Worm (Caenorhabditis elegans) whole organism, young adult: ENCODE results near the gene rpac-40.
A peak's percentile ranks its signal among the peaks of the same experiment; 100 is the strongest.

ENCODE experiments used
- B0035.1 ChIP-seq: sonication (generic microtip); optimal IDR thresholded peaks from 2 replicates; lab custom pipeline; 2016; ENCODE audit warnings: missing genetic modification characterization, mild to moderate bottlenecking, missing compliant biosample characterization, missing genotype, missing genetic modification reagents
- D2030.7 ChIP-seq: fragments of 200-800 bp; sonication (Bioruptor generic); IDR thresholded peaks from 2 replicates; pipeline ENCODE4 v1.3.6; 2022; ENCODE audit warnings: missing genetic modification reagents, missing genetic modification characterization, missing compliant biosample characterization
- F23B12.7 ChIP-seq: sonication (generic microtip); optimal IDR thresholded peaks from 2 replicates; lab custom pipeline; 2017; ENCODE audit warnings: missing genetic modification characterization, mild to moderate bottlenecking, missing compliant biosample characterization, antibody characterized with exemption, moderate library complexity; ENCODE audit not compliant: insufficient read depth
- F33H1.4 ChIP-seq: fragments of 200-800 bp; sonication (Bioruptor generic); IDR thresholded peaks from 2 replicates; pipeline ENCODE4 v1.3.6; 2022; ENCODE audit warnings: missing genetic modification reagents, missing genetic modification characterization, missing compliant biosample characterization
- F49E8.2 ChIP-seq: sonication (generic microtip); optimal IDR thresholded peaks from 3 replicates; lab custom pipeline; 2017; ENCODE audit warnings: missing genetic modification characterization, mild to moderate bottlenecking, missing compliant biosample characterization, antibody characterized with exemption, moderate library complexity; ENCODE audit not compliant: insufficient read depth
- F57C9.4 ChIP-seq: sonication (generic microtip); optimal IDR thresholded peaks from 2 replicates; lab custom pipeline; 2017; ENCODE audit warnings: mild to moderate bottlenecking, missing genetic modification characterization, missing compliant biosample characterization
- K12H6.12 ChIP-seq: fragments of 200-800 bp; sonication (Bioruptor generic); optimal IDR thresholded peaks from 2 replicates; lab custom pipeline; 2018; ENCODE audit warnings: mild to moderate bottlenecking, missing genetic modification characterization, missing compliant biosample characterization
- Y95B8A.8 ChIP-seq: fragments of 200-800 bp; sonication (Bioruptor generic); IDR thresholded peaks from 2 replicates; pipeline ENCODE4 v1.3.6; 2022; ENCODE audit warnings: missing genetic modification reagents, missing genetic modification characterization, missing compliant biosample characterization
- ZK185.1 ChIP-seq: sonication (generic microtip); optimal IDR thresholded peaks from 2 replicates; lab custom pipeline; 2016; ENCODE audit warnings: mild to moderate bottlenecking, missing genetic modification characterization, missing compliant biosample characterization; ENCODE audit not compliant: poor library complexity, severe bottlenecking
- akir-1 ChIP-seq: fragments of 200-800 bp; sonication (Bioruptor generic); optimal IDR thresholded peaks from 2 replicates; lab custom pipeline; 2018; ENCODE audit warnings: mild to moderate bottlenecking, missing genetic modification characterization, moderate library complexity, missing compliant biosample characterization
- bed-2 ChIP-seq: fragments of 200-800 bp; sonication (Bioruptor generic); IDR thresholded peaks from 2 replicates; pipeline ENCODE4 v1.3.6; 2022; ENCODE audit warnings: missing genetic modification reagents, missing genetic modification characterization, missing compliant biosample characterization
- ceh-58 ChIP-seq: fragments of 200-800 bp; sonication (Bioruptor generic); IDR thresholded peaks from 2 replicates; pipeline ENCODE4 v1.3.6; 2022; ENCODE audit warnings: missing genetic modification characterization, missing compliant biosample characterization
- ceh-91 ChIP-seq: fragments of 200-800 bp; sonication (Bioruptor generic); IDR thresholded peaks from 2 replicates; pipeline ENCODE4 v1.3.6; 2022; ENCODE audit warnings: missing genetic modification reagents, missing genetic modification characterization, missing compliant biosample characterization
- chd-7 ChIP-seq: sonication (generic microtip); optimal IDR thresholded peaks from 2 replicates; lab custom pipeline; 2016; ENCODE audit warnings: mild to moderate bottlenecking, missing genetic modification characterization, moderate library complexity, missing compliant biosample characterization
- die-1 ChIP-seq: sonication (generic microtip); optimal IDR thresholded peaks from 2 replicates; lab custom pipeline; 2016; ENCODE audit warnings: missing genotype, mild to moderate bottlenecking, missing genetic modification characterization, missing compliant biosample characterization
- dox-1 ChIP-seq: fragments of 200-800 bp; sonication (Bioruptor generic); IDR thresholded peaks from 2 replicates; pipeline ENCODE4 v1.3.6; 2022; ENCODE audit warnings: missing genetic modification reagents, missing genetic modification characterization, missing compliant biosample characterization
- efl-1 ChIP-seq: fragments of 150-350 bp; optimal IDR thresholded peaks from 2 replicates; lab custom pipeline; 2014; ENCODE audit warnings: missing biosample characterization, missing genetic modification reagents, missing genetic modification characterization
- ets-4 ChIP-seq: fragments of 200-800 bp; sonication (Bioruptor generic); optimal IDR thresholded peaks from 2 replicates; lab custom pipeline; 2018; ENCODE audit warnings: mild to moderate bottlenecking, missing genetic modification characterization, missing compliant biosample characterization
- hsf-1 ChIP-seq: fragments of 200-800 bp; sonication (Bioruptor generic); IDR thresholded peaks from 2 replicates; pipeline ENCODE4 v1.3.6; 2022; ENCODE audit warnings: missing genetic modification reagents, missing genetic modification characterization, missing compliant biosample characterization
- lin-26 ChIP-seq: fragments of 200-800 bp; sonication (Bioruptor generic); IDR thresholded peaks from 2 replicates; pipeline ENCODE4 v1.3.6; 2022; ENCODE audit warnings: missing genetic modification reagents, missing genetic modification characterization, missing compliant biosample characterization
- lsl-1 ChIP-seq: fragments of 200-800 bp; sonication (Bioruptor generic); optimal IDR thresholded peaks from 2 replicates; lab custom pipeline; 2018; ENCODE audit warnings: mild to moderate bottlenecking, missing genetic modification characterization, moderate library complexity, missing compliant biosample characterization
- madf-3 ChIP-seq: fragments of 200-800 bp; sonication (Bioruptor generic); IDR thresholded peaks from 2 replicates; pipeline ENCODE4 v1.3.6; 2022; ENCODE audit warnings: missing genetic modification reagents, missing genetic modification characterization, missing compliant biosample characterization
- madf-6 ChIP-seq: fragments of 200-800 bp; sonication (Bioruptor generic); IDR thresholded peaks from 2 replicates; pipeline ENCODE4 v1.3.6; 2022; ENCODE audit warnings: missing genetic modification reagents, missing genetic modification characterization, missing compliant biosample characterization
- nfya-1 ChIP-seq: sonication (generic microtip); optimal IDR thresholded peaks from 2 replicates; lab custom pipeline; 2017; ENCODE audit warnings: antibody characterized with exemption, missing compliant biosample characterization, missing genetic modification characterization, borderline replicate concordance; ENCODE audit not compliant: insufficient read depth
- nhr-120 ChIP-seq: fragments of 200-800 bp; sonication (Bioruptor generic); IDR thresholded peaks from 2 replicates; pipeline ENCODE4 v1.3.6; 2022; ENCODE audit warnings: missing genetic modification characterization, missing compliant biosample characterization
- nhr-27 ChIP-seq: fragments of 200-800 bp; sonication (Bioruptor generic); optimal IDR thresholded peaks from 2 replicates; lab custom pipeline; 2018; ENCODE audit warnings: mild to moderate bottlenecking, missing genetic modification characterization, moderate library complexity, missing compliant biosample characterization
- nhr-90 ChIP-seq: sonication (generic microtip); optimal IDR thresholded peaks from 2 replicates; lab custom pipeline; 2016; ENCODE audit warnings: missing genotype, mild to moderate bottlenecking, missing genetic modification characterization, missing compliant biosample characterization
- pha-4 ChIP-seq: fragments of 150-350 bp; sonication (generic microtip); optimal IDR thresholded peaks from 2 replicates; lab custom pipeline; 2014; ENCODE audit warnings: missing biosample characterization, missing genetic modification reagents, missing genetic modification characterization
- rcor-1 ChIP-seq: fragments of 200-800 bp; sonication (Bioruptor generic); IDR thresholded peaks from 2 replicates; pipeline ENCODE4 v1.3.6; 2022; ENCODE audit warnings: missing genetic modification reagents, missing genetic modification characterization, missing compliant biosample characterization
- rpc-1 ChIP-seq, 2 experiments: fragments of 150-350 bp in 1 of 2; sonication (generic microtip) in 1 of 2; optimal IDR thresholded peaks; 2 replicates each; lab custom pipeline; 2014 to 2018; ENCODE audit warnings: missing biosample characterization in 1 of 2, missing genetic modification characterization in 1 of 2, missing genetic modification reagents in 1 of 2, missing genotype in 1 of 2
- sdz-38 ChIP-seq: sonication (generic microtip); optimal IDR thresholded peaks from 2 replicates; lab custom pipeline; 2016; ENCODE audit warnings: missing genotype, missing genetic modification characterization, missing compliant biosample characterization
- snpc-4 ChIP-seq, 5 experiments: fragments of 150-350 bp in 1 of 5; sonication (generic microtip) in 4 of 5; optimal IDR thresholded peaks; 2 replicates each; lab custom pipeline; 2014 to 2018; ENCODE audit warnings: missing genetic modification characterization in 5 of 5, missing biosample characterization in 3 of 5, antibody characterized with exemption in 2 of 5, mild to moderate bottlenecking in 2 of 5, missing compliant biosample characterization in 2 of 5, missing genotype in 2 of 5, moderate library complexity in 2 of 5, missing genetic modification reagents in 1 of 5
- tbp1 ChIP-seq: fragments of 200-800 bp; sonication (Bioruptor generic); optimal IDR thresholded peaks from 2 replicates; lab custom pipeline; 2018; ENCODE audit warnings: mild to moderate bottlenecking, missing genetic modification characterization, missing compliant biosample characterization
- xnd-1 ChIP-seq: sonication (generic microtip); optimal IDR thresholded peaks from 2 replicates; lab custom pipeline; 2016; ENCODE audit warnings: missing genotype, missing genetic modification reagents, missing genetic modification characterization, missing compliant biosample characterization
- zfh-2 ChIP-seq: fragments of 200-800 bp; sonication (Bioruptor generic); conservative IDR thresholded peaks from 2 replicates; pipeline ENCODE4 v1.3.6; 2022; ENCODE audit warnings: missing genetic modification reagents, missing genetic modification characterization, missing compliant biosample characterization
- ztf-18 ChIP-seq: sonication (generic microtip); optimal IDR thresholded peaks from 2 replicates; lab custom pipeline; 2016; ENCODE audit warnings: missing genotype, mild to moderate bottlenecking, missing genetic modification characterization, missing compliant biosample characterization
- ztf-25 ChIP-seq: fragments of 200-800 bp; sonication (Bioruptor generic); IDR thresholded peaks from 2 replicates; pipeline ENCODE4 v1.3.6; 2022; ENCODE audit warnings: missing genetic modification reagents, missing genetic modification characterization, missing compliant biosample characterization

The rpac-40 gene

DNA sequence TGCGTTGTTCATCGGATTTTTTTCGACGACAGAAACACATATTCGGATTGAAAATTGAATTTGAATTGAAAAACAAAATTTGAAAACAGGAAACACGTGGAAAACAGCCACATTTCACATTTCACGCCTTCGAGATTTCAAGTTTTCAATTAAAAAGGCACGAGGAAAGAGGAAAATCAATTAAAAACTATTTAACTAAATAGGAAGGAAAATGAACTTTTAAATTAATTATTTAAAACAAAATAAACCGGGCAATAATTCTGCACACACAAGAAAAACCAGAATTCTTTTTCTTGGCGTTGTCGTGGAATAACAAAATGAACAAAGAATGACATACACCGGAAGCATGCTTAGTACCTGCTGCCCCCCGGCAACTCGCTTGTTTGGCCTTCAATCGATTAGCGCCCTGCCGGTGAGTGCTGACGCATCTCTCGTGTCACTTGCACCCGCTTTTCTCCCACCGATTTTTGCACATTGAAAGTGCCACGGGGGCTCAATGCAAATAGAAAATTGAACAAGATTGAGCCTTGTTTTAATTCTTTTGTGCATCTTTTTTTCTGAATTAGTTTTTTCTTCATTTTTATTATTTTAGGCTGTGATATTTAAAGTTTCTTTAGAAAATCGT, 4.6 kb upstream of the rpac-40 start, which contains the start of gene Y45G5AM.9 (continued):
- TF ChIP-seq nfya-1, result no peak
- no peak for TF ChIP-seq pha-4
- no peak for TF ChIP-seq F33H1.4 (GFP tag; lab: Robert Waterston, UW)
- TF ChIP-seq ceh-58 (GFP tag; lab: Robert Waterston, UW), result no peak
- no peak for TF ChIP-seq rpc-1 (optimal IDR thresholded peaks at IDR 0.05; lab: Kevin White, UChicago)
- TF ChIP-seq rpc-1 (tag; optimal IDR thresholded peaks at IDR 0.05; lab: Kevin White, UChicago), result no peak
- TF ChIP-seq ztf-18 (tag; lab: Kevin White, UChicago), result peak; percentile 94
- TF ChIP-seq zfh-2 (GFP tag; lab: Robert Waterston, UW), result peak; percentile 93
- TF ChIP-seq F23B12.7 (tag; lab: Kevin White, UChicago), result no peak

DNA sequence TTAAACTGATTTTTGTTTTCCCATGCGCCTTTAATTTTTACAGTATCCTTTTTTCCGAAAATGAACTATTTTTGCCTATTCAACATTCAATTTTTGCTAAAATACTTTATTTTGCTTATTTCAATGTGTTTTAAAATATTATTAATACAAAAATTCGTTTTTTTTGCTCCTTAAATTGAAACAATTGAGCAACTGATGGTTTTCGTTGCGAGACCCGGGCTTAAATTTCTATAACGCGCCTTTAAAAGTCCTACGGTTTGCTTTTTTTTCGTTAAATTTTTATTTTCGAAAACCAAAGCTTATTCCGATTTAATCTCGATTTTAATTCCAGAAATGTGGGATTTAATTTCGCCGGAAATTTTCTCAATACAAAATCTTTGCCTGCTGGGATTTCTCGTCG, 4.0 kb upstream of the rpac-40 start, which contains the start of gene algn-5:
algn-5 (plus strand) TSS at position 295 of the 400 bp plus-strand sequence.
- TF ChIP-seq xnd-1 (tag; lab: Kevin White, UChicago), result peak; percentile 76
- no peak for TF ChIP-seq ets-4
- TF ChIP-seq ceh-91, result 0 out of 2 replicates have a peak, but pooled peaks have one; percentile 10
- peak; percentile 90 for TF ChIP-seq lsl-1 (GFP tag; lab: Kevin White, UChicago)
- no peak for TF ChIP-seq F57C9.4
- TF ChIP-seq madf-6 (GFP tag; lab: Robert Waterston, UW), result peak; percentile 71
- TF ChIP-seq F33H1.4 (GFP tag; lab: Robert Waterston, UW), result peak; percentile 86
- TF ChIP-seq D2030.7 (GFP tag; lab: Robert Waterston, UW), result peak; percentile 44; the same call in 1 of the 2 replicates
- TF ChIP-seq K12H6.12 (tag; lab: Kevin White, UChicago), result no peak
- TF ChIP-seq tbp1 (GFP tag; lab: Kevin White, UChicago), result no peak

DNA sequence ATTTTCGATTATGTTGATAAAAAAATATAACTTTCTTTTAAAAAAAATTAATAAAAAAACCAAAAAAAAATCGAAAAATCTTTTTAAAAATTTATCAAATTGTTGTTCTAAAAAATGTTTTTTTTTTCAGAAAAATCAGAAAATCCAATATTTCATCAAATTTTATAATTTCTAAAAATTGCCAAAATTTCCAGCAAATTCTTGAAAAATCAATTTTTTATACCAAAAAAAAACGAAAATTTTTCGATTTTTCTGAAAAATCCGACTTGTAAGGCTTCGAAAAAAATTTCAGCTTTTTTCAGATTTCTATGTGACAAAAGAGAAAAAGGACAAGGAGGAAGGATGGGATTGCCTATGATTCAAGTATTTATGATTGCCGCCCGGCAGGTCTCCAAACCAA, 5.1 kb downstream of the rpac-40 start, which contains the start of gene H43I07.1:
H43I07.1 (plus strand) TSS at position 301 of the 400 bp plus-strand sequence.
- no peak for TF ChIP-seq snpc-4 (GFP tag; optimal IDR thresholded peaks at IDR 0.05; lab: Kevin White, UChicago)
- TF ChIP-seq snpc-4 (tag; optimal IDR thresholded peaks at IDR 0.05; lab: Kevin White, UChicago), result no peak
- TF ChIP-seq dox-1, result no peak
- no peak for TF ChIP-seq sdz-38 (tag; lab: Kevin White, UChicago)
- TF ChIP-seq madf-3 (GFP tag; lab: Robert Waterston, UW), result no peak
- no peak for TF ChIP-seq madf-6 (GFP tag; lab: Robert Waterston, UW)
- TF ChIP-seq die-1, result no peak
- no peak for TF ChIP-seq nhr-90 (tag; lab: Kevin White, UChicago)
- no peak for TF ChIP-seq F49E8.2 (tag; lab: Kevin White, UChicago)
- TF ChIP-seq hsf-1 (GFP tag; lab: Robert Waterston, UW), result no peak
- no peak for TF ChIP-seq nhr-27
- TF ChIP-seq chd-7, result no peak
- no peak for TF ChIP-seq Y95B8A.8 (GFP tag; lab: Robert Waterston, UW)

DNA sequence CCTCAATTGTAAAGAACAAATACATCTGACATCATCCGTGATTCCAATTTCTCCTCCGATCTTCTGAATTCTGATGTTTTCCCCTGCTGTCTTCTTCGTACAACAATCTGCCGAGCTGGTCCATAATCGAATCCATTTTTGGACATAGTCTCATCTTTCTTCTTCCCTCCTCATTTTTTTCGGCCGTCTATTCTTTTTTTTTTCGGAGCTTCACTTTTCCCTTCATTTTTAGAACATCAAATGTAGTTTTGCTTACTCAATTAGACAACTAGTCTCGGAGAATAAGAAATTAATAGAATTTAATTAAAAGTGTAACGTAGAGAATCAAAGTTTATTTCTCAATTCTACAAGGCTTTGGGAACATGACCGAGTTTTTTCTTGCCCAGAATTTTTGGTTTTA, 12.2 kb downstream of the rpac-40 start:
- no peak for TF ChIP-seq rcor-1 (GFP tag; lab: Robert Waterston, UW)
- no peak for TF ChIP-seq nhr-120 (GFP tag; lab: Robert Waterston, UW)
- TF ChIP-seq B0035.1, result no peak
- TF ChIP-seq ztf-25 (GFP tag; lab: Robert Waterston, UW), result no peak
- no peak for TF ChIP-seq ZK185.1 (tag; lab: Kevin White, UChicago)
- no peak for TF ChIP-seq lin-26 (GFP tag; lab: Robert Waterston, UW)
- TF ChIP-seq akir-1 (GFP tag; lab: Kevin White, UChicago), result no peak
- no peak for TF ChIP-seq bed-2 (GFP tag; lab: Robert Waterston, UW)
- no peak for TF ChIP-seq efl-1
